Worm (Caenorhabditis elegans) whole organism, early embryonic: Measurements from ENCODE around the gene acs-4.

ENCODE experiments used
- ama-1 ChIP-seq: fragments of 150-350 bp; optimal IDR thresholded peaks from 2 replicates; lab custom pipeline; 2014
- ceh-13 ChIP-seq: fragments of 200-800 bp; sonication (Bioruptor generic); optimal IDR thresholded peaks from 2 replicates; lab custom pipeline; 2018; ENCODE audit warnings: mild to moderate bottlenecking, missing genetic modification characterization, missing compliant biosample characterization
- flt-1 ChIP-seq: fragments of 200-800 bp; sonication (Bioruptor generic); IDR thresholded peaks from 2 replicates; pipeline ENCODE4 v1.3.6; 2022; ENCODE audit warnings: missing genetic modification characterization, missing compliant biosample characterization
- hmbx-1 ChIP-seq: sonication (generic microtip); optimal IDR thresholded peaks from 2 replicates; lab custom pipeline; 2016; ENCODE audit warnings: mild to moderate bottlenecking, missing genetic modification characterization, missing compliant biosample characterization
- hnd-1 ChIP-seq: sonication (generic microtip); optimal IDR thresholded peaks from 2 replicates; lab custom pipeline; 2016; ENCODE audit warnings: missing genetic modification characterization, missing compliant biosample characterization
- sea-1 ChIP-seq: fragments of 200-800 bp; sonication (Bioruptor generic); conservative IDR thresholded peaks from 2 replicates; pipeline ENCODE4 v1.3.6; 2022; ENCODE audit warnings: missing genetic modification characterization, missing compliant biosample characterization

- TF ChIP-seq ama-1 (lab: Kevin White, UChicago) (no peak), hnd-1 (tag; lab: Kevin White, UChicago) (no peak), hmbx-1 (no peak), flt-1 (GFP tag; lab: Robert Waterston, UW) (no peak), sea-1 (no peak), ceh-13 (GFP tag; lab: Kevin White, UChicago) (no peak)
Observed at ce11 chrIII:7207903-7208497, 40.4 kb downstream of the acs-4 start, which contains the start of gene rpl-6.
